Fruit fly (Drosophila melanogaster): ENCODE results near the gene CG34376.

CG34376 gene

DNA sequence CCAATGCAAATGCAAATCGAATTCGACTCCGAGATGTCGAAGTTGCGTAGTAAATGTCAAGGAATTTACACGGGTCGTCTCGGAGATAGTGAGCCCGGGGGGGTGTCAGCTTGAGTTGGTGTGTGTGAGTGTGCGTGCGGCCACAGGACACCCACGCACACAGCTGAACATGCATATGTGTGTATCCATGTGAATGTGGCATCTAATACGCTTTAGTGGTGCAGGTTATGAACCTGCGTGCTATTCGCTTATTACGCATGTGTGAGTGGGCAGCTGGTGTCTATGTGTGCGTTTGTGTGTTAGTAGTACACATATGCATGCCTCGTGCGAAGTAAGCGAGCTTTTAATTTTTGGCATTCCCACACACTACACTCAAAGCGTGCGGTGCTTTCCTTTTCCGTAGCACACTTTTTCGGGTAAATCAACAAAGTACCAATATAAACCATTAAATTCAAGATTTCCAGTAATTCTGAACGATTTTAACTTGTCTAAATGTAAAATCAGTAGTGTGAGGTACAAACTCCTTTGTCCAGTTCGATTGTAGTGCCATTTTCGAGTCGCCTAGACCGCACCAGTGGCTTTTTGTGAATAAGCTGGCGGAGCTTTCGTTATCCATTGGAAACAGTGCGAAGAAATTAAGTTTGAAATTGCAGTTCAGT, 21.1 kb downstream of the CG34376 start (continued):
- TF ChIP-seq Xrp1 (GFP tag; IDR thresholded peaks at IDR 0.05) (peak; percentile 83), vfl (GFP tag; optimal IDR thresholded peaks at IDR 0.05) (peak; percentile 84), da (GFP tag; optimal IDR thresholded peaks at IDR 0.05) (peak; percentile 4), CG14014 (GFP tag; IDR thresholded peaks at IDR 0.05) (peak; percentile 90), org-1 (GFP tag; optimal IDR thresholded peaks at IDR 0.05) (peak; percentile 91), Dip3 (GFP tag; optimal IDR thresholded peaks at IDR 0.05) (peak; percentile 82), CG8765 (GFP tag; IDR thresholded peaks at IDR 0.05) (no peak), CG9817 (tag; optimal IDR thresholded peaks at IDR 0.05) (peak; percentile 86), CG6689 (GFP tag; IDR thresholded peaks at IDR 0.05) (peak; percentile 87), CG12071 (GFP tag; optimal IDR thresholded peaks at IDR 0.05) (peak; percentile 90), CG4424 (GFP tag; optimal IDR thresholded peaks at IDR 0.05) (peak; percentile 80), pho (GFP tag; optimal IDR thresholded peaks at IDR 0.05) (peak; percentile 85), dati (GFP tag; IDR thresholded peaks at IDR 0.05) (no peak), CG6254 (GFP tag; optimal IDR thresholded peaks at IDR 0.05) (peak; percentile 42), tll (GFP tag; optimal IDR thresholded peaks at IDR 0.05) (no peak), phol (tag; optimal IDR thresholded peaks at IDR 0.05) (peak; percentile 82), CG32772 (GFP tag; IDR thresholded peaks at IDR 0.05) (peak; percentile 77), CG30020 (tag; optimal IDR thresholded peaks at IDR 0.05) (no peak), CG17802 (tag; optimal IDR thresholded peaks at IDR 0.05) (peak; percentile 41), emc (GFP tag; optimal IDR thresholded peaks at IDR 0.05) (peak; percentile 78), CG6813 (GFP tag; optimal IDR thresholded peaks at IDR 0.05) (peak; percentile 80), ttk (GFP tag; IDR thresholded peaks at IDR 0.05) (peak; percentile 74), mirr (GFP tag; optimal IDR thresholded peaks at IDR 0.05) (peak; percentile 81), sqz (GFP tag; optimal IDR thresholded peaks at IDR 0.05) (no peak), yki (optimal IDR thresholded peaks at IDR 0.05) (no peak), wek (GFP tag; optimal IDR thresholded peaks at IDR 0.05) (peak; percentile 52), CG15601 (tag; optimal IDR thresholded peaks at IDR 0.05) (no peak), dimm (GFP tag; IDR thresholded peaks at IDR 0.05) (peak; percentile 74), CG8290 (GFP tag; optimal IDR thresholded peaks at IDR 0.05) (no peak), CG8290 (tag; optimal IDR thresholded peaks at IDR 0.05) (no peak), CG4820 (GFP tag; optimal IDR thresholded peaks at IDR 0.05) (peak; percentile 78), CG9437 (GFP tag; optimal IDR thresholded peaks at IDR 0.05) (peak; percentile 62), gfzf (GFP tag; optimal IDR thresholded peaks at IDR 0.05) (no peak), trem (tag; optimal IDR thresholded peaks at IDR 0.05) (peak; percentile 34), aop (GFP tag; IDR thresholded peaks at IDR 0.05) (peak; percentile 69; the same call in 1 of the 2 replicates), Usf (GFP tag; optimal IDR thresholded peaks at IDR 0.05) (peak; percentile 15), sd (tag; optimal IDR thresholded peaks at IDR 0.05) (peak; percentile 94), CG17612 (GFP tag; IDR thresholded peaks at IDR 0.05) (peak; percentile 31; the same call in 1 of the 2 replicates), psq (GFP tag; optimal IDR thresholded peaks at IDR 0.05) (no peak), sima (GFP tag; optimal IDR thresholded peaks at IDR 0.05) (peak; percentile 63), Tbp (GFP tag; optimal IDR thresholded peaks at IDR 0.05) (no peak), CG11398 (GFP tag; optimal IDR thresholded peaks at IDR 0.05) (peak; percentile 78), PHDP (tag; optimal IDR thresholded peaks at IDR 0.05) (peak; percentile 89), zf30C (GFP tag; optimal IDR thresholded peaks at IDR 0.05) (no peak), CTCF (GFP tag; optimal IDR thresholded peaks at IDR 0.05) (no peak), CG6854 (GFP tag; optimal IDR thresholded peaks at IDR 0.05) (peak; percentile 85), wor (GFP tag; IDR thresholded peaks at IDR 0.05) (peak; percentile 70), grn (GFP tag; optimal IDR thresholded peaks at IDR 0.05) (no peak), al (GFP tag; IDR thresholded peaks at IDR 0.05) (peak; percentile 76), klu (GFP tag; IDR thresholded peaks at IDR 0.05) (peak; percentile 66), twi (tag; optimal IDR thresholded peaks at IDR 0.05) (no peak), shn (GFP tag; optimal IDR thresholded peaks at IDR 0.05) (peak; percentile 85)
